Worm (Caenorhabditis elegans) whole organism, L1 larva: Measurements from ENCODE around the gene srd-32.

Experiments
- F16B12.6 ChIP-seq: fragments of 150-350 bp; optimal IDR thresholded peaks from 2 replicates; lab custom pipeline; 2014; ENCODE audit warnings: missing biosample characterization, missing genetic modification characterization
- ama-1 ChIP-seq: fragments of 150-350 bp; optimal IDR thresholded peaks from 2 replicates; lab custom pipeline; 2014
- blmp-1 ChIP-seq: fragments of 150-350 bp; optimal IDR thresholded peaks from 2 replicates; lab custom pipeline; 2014; ENCODE audit warnings: missing biosample characterization, missing genetic modification characterization
- ces-1 ChIP-seq: fragments of 150-350 bp; optimal IDR thresholded peaks from 2 replicates; lab custom pipeline; 2014; ENCODE audit warnings: missing biosample characterization, missing genetic modification reagents, missing genetic modification characterization
- dpl-1 ChIP-seq, 3 experiments: fragments of 150-350 bp in 2 of 3; sonication (generic microtip) in 1 of 3; optimal IDR thresholded peaks; 2 replicates each; lab custom pipeline; 2014 to 2017; ENCODE audit warnings: missing biosample characterization in 3 of 3, missing genetic modification characterization in 3 of 3, missing genetic modification reagents in 3 of 3
- dsc-1 ChIP-seq: sonication (generic microtip); optimal IDR thresholded peaks from 2 replicates; lab custom pipeline; 2016; ENCODE audit warnings: mild to moderate bottlenecking, missing genetic modification characterization, missing compliant biosample characterization
- efl-1 ChIP-seq, 4 experiments: fragments of 150-350 bp; optimal IDR thresholded peaks in 3 of 4; peaks in 1 of 4; 1 replicate in 1 of 4; 2 replicates in 3 of 4; lab custom pipeline; 2014; ENCODE audit warnings: missing biosample characterization in 2 of 4, missing genetic modification characterization in 2 of 4, missing genetic modification reagents in 2 of 4
- elt-3 ChIP-seq, 6 experiments: fragments of 150-350 bp in 1 of 6; sonication (generic microtip); optimal IDR thresholded peaks; 2 replicates each; lab custom pipeline; 2017 to 2018; ENCODE audit warnings: missing biosample characterization in 6 of 6, missing genetic modification characterization in 6 of 6, inconsistent platforms in 1 of 6
- fkh-4 ChIP-seq: sonication (generic microtip); optimal IDR thresholded peaks from 2 replicates; lab custom pipeline; 2016; ENCODE audit warnings: missing compliant biosample characterization, missing genetic modification characterization, borderline replicate concordance
- grh-1 ChIP-seq: fragments of 200-800 bp; sonication (Bioruptor generic); IDR thresholded peaks from 2 replicates; pipeline ENCODE4 v1.3.6; 2022; ENCODE audit warnings: missing genetic modification reagents, missing genetic modification characterization, missing compliant biosample characterization
- hlh-4 ChIP-seq: sonication (generic microtip); optimal IDR thresholded peaks from 2 replicates; lab custom pipeline; 2016; ENCODE audit warnings: mild to moderate bottlenecking, missing genetic modification characterization, missing compliant biosample characterization
- hpl-2 ChIP-seq: fragments of 150-350 bp; optimal IDR thresholded peaks from 2 replicates; lab custom pipeline; 2014; ENCODE audit warnings: missing biosample characterization, missing genetic modification reagents, missing genetic modification characterization
- irx-1 ChIP-seq: sonication (generic microtip); optimal IDR thresholded peaks from 2 replicates; lab custom pipeline; 2016; ENCODE audit warnings: missing genetic modification characterization, missing compliant biosample characterization
- lin-13 ChIP-seq: fragments of 150-350 bp; optimal IDR thresholded peaks from 2 replicates; lab custom pipeline; 2014; ENCODE audit warnings: missing biosample characterization, missing genetic modification reagents, missing genetic modification characterization
- lin-14 ChIP-seq: fragments of 200-800 bp; sonication (Bioruptor generic); optimal IDR thresholded peaks from 2 replicates; lab custom pipeline; 2018; ENCODE audit warnings: mild to moderate bottlenecking, missing genetic modification characterization, moderate library complexity, missing compliant biosample characterization
- lin-35 ChIP-seq, 2 experiments: fragments of 150-350 bp; optimal IDR thresholded peaks; 2 replicates each; lab custom pipeline; 2014; ENCODE audit warnings: missing biosample characterization in 2 of 2, missing genetic modification characterization in 2 of 2, missing genetic modification reagents in 2 of 2
- lir-3 ChIP-seq: sonication (generic microtip); optimal IDR thresholded peaks from 2 replicates; lab custom pipeline; 2016; ENCODE audit warnings: mild to moderate bottlenecking, missing genetic modification characterization, moderate library complexity, missing compliant biosample characterization; ENCODE audit not compliant: poor library complexity
- lsy-2 ChIP-seq, 2 experiments: fragments of 150-350 bp; optimal IDR thresholded peaks; 2 replicates each; lab custom pipeline; 2014; ENCODE audit warnings: missing biosample characterization in 2 of 2, missing genetic modification characterization in 2 of 2
- mab-9 ChIP-seq: fragments of 200-800 bp; sonication (Bioruptor generic); IDR thresholded peaks from 2 replicates; pipeline ENCODE4 v1.3.6; 2022; ENCODE audit warnings: missing genetic modification reagents, missing genetic modification characterization, missing compliant biosample characterization
- mdl-1 ChIP-seq, 2 experiments: fragments of 150-350 bp; optimal IDR thresholded peaks; 2 replicates each; lab custom pipeline; 2014 to 2017; ENCODE audit warnings: missing biosample characterization in 2 of 2, missing genetic modification characterization in 2 of 2, inconsistent platforms in 1 of 2
- mep-1 ChIP-seq: fragments of 150-350 bp; optimal IDR thresholded peaks from 2 replicates; lab custom pipeline; 2014; ENCODE audit warnings: missing biosample characterization, missing genetic modification characterization
- nhr-12 ChIP-seq: sonication (generic microtip); optimal IDR thresholded peaks from 2 replicates; lab custom pipeline; 2017; ENCODE audit warnings: missing biosample characterization, missing genetic modification characterization
- nhr-19 ChIP-seq: fragments of 200-800 bp; sonication (Bioruptor generic); conservative IDR thresholded peaks from 2 replicates; pipeline ENCODE4 v1.3.6; 2022; ENCODE audit warnings: missing genetic modification characterization, missing compliant biosample characterization
- nhr-20 ChIP-seq: sonication (generic microtip); optimal IDR thresholded peaks from 2 replicates; lab custom pipeline; 2016; ENCODE audit warnings: mild to moderate bottlenecking, missing genetic modification characterization, missing compliant biosample characterization
- nhr-47 ChIP-seq: sonication (generic microtip); optimal IDR thresholded peaks from 2 replicates; lab custom pipeline; 2016; ENCODE audit warnings: mild to moderate bottlenecking, missing genetic modification characterization, moderate library complexity, missing compliant biosample characterization
- nhr-71 ChIP-seq: sonication (generic microtip); optimal IDR thresholded peaks from 2 replicates; lab custom pipeline; 2016; ENCODE audit warnings: mild to moderate bottlenecking, missing genetic modification characterization, moderate library complexity, missing compliant biosample characterization
- nhr-85 ChIP-seq: sonication (generic microtip); peaks from one replicate; lab custom pipeline; 2016; ENCODE audit warnings: missing genetic modification characterization, inconsistent platforms, missing compliant biosample characterization
- pag-3 ChIP-seq: sonication (generic microtip); optimal IDR thresholded peaks from 2 replicates; lab custom pipeline; 2017; ENCODE audit warnings: missing genetic modification characterization, mild to moderate bottlenecking, missing compliant biosample characterization, antibody characterized with exemption, borderline replicate concordance; ENCODE audit not compliant: insufficient read depth
- rnt-1 ChIP-seq: sonication (generic microtip); optimal IDR thresholded peaks from 2 replicates; lab custom pipeline; 2016; ENCODE audit warnings: mild to moderate bottlenecking, missing genetic modification characterization, moderate library complexity, missing compliant biosample characterization
- skn-1 ChIP-seq: fragments of 150-350 bp; optimal IDR thresholded peaks from 2 replicates; lab custom pipeline; 2014; ENCODE audit warnings: missing biosample characterization, missing genetic modification characterization
- snpc-4 ChIP-seq: fragments of 150-350 bp; optimal IDR thresholded peaks from 2 replicates; lab custom pipeline; 2014; ENCODE audit warnings: missing biosample characterization, missing genetic modification characterization
- snu-23 ChIP-seq: sonication (generic microtip); optimal IDR thresholded peaks from 2 replicates; lab custom pipeline; 2016; ENCODE audit warnings: missing genetic modification characterization, missing compliant biosample characterization
- sptf-1 ChIP-seq: fragments of 150-350 bp; optimal IDR thresholded peaks from 2 replicates; lab custom pipeline; 2014; ENCODE audit warnings: missing biosample characterization, missing genetic modification characterization
- tbx-2 ChIP-seq: sonication (generic microtip); optimal IDR thresholded peaks from 2 replicates; lab custom pipeline; 2016; ENCODE audit warnings: missing genetic modification characterization, missing compliant biosample characterization
- tlp-1 ChIP-seq: fragments of 150-350 bp; optimal IDR thresholded peaks from 2 replicates; lab custom pipeline; 2014; ENCODE audit warnings: missing biosample characterization, missing genetic modification characterization
- unc-30 ChIP-seq: sonication (generic microtip); optimal IDR thresholded peaks from 2 replicates; lab custom pipeline; 2017; ENCODE audit warnings: missing biosample characterization, missing genetic modification characterization

Gene srd-32

DNA sequence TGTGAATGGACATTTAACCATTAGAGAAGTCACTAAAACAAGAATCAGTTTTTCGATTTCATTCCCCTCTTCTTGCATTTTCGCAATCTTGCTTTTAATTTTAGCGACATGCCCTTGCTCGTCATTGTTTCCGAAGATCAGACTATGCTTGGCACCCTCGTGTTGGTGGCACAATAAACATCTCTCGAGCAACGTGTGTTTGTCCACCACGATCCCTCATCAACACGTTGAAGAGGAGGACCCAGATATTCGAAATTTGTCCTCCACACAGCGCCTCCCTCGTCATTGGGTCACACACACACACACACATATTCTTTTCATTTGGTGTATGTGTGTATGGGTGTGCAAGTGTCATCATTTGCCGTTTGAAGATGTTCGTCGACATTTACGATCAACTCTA is at the start of gene srd-32:
Gene srd-32 (plus strand): TSS at position 301 of the 400 bp plus-strand sequence.
- peak; percentile 68 for TF ChIP-seq dsc-1 (tag; lab: Kevin White, UChicago)
- no peak for TF ChIP-seq nhr-85 (tag; lab: Kevin White, UChicago)

- no peak for TF ChIP-seq snpc-4
- no peak for TF ChIP-seq fkh-4 (tag; lab: Kevin White, UChicago)
- TF ChIP-seq pag-3 (tag; lab: Kevin White, UChicago), result no peak
- no peak for TF ChIP-seq hpl-2 (GFP tag; lab: Kevin White, UChicago)
- no peak for TF ChIP-seq tlp-1 (tag; lab: Kevin White, UChicago)
- no peak for TF ChIP-seq grh-1 (GFP tag; lab: Robert Waterston, UW)
- TF ChIP-seq F16B12.6 (tag; lab: Kevin White, UChicago), result no peak
- TF ChIP-seq nhr-12, result no peak
- TF ChIP-seq unc-30 (tag; lab: Kevin White, UChicago), result no peak
- TF ChIP-seq efl-1 (optimal IDR thresholded peaks at IDR 0.05; lab: Kevin White, UChicago), result no peak
- TF ChIP-seq efl-1 (GFP tag; optimal IDR thresholded peaks at IDR 0.05 in 1 of 2; lab: Kevin White, UChicago), result no peak
- TF ChIP-seq ama-1 (lab: Kevin White, UChicago), result no peak
- TF ChIP-seq dpl-1 (GFP tag; optimal IDR thresholded peaks at IDR 0.05; lab: Kevin White, UChicago), result no peak
Observed at ce11 chrV:4818563-4818962, 46.9 kb upstream of the srd-32 start, which contains the start of gene ccep-97. Gene ccep-97 (minus strand): TSS chrV:4818663.

DNA sequence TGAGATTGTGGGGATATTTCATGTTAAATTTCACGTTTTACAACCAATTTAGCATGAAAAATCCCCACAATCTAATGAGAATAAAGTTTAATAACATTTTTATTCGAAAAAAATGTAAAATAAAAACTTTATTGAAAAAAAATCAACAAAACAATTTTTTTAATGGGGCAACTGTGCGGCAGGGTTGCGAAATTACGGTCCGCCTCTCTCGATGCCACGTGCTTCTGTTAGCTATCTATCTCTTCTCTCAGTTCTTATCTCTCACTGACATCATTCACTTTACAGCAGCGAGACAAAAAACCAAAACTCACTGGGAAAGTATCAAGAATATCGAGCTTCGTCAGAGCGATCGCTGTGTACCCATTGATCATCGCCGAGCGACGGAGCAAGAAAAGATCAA is 44.9 kb upstream of the srd-32 start:
- TF ChIP-seq hpl-2 (GFP tag; lab: Kevin White, UChicago) (peak; percentile 2), skn-1 (tag; lab: Kevin White, UChicago) (peak; percentile 39), dpl-1 (GFP tag; optimal IDR thresholded peaks at IDR 0.05; lab: Kevin White, UChicago) (peak in 1 of 3 experiments; percentile 21), blmp-1 (tag; lab: Kevin White, UChicago) (no peak), elt-3 (tag; optimal IDR thresholded peaks at IDR 0.05; lab: Kevin White, UChicago) (peak in 1 of 6 experiments; percentile 23), nhr-71 (tag; lab: Kevin White, UChicago) (peak; percentile 65), irx-1 (tag; lab: Kevin White, UChicago) (no peak), mdl-1 (tag; optimal IDR thresholded peaks at IDR 0.05; lab: Kevin White, UChicago) (peak in 1 of 2 experiments; percentile 72), snu-23 (GFP tag; lab: Kevin White, UChicago) (peak; percentile 26), lin-35 (GFP tag; optimal IDR thresholded peaks at IDR 0.05; lab: Kevin White, UChicago) (peak in 1 of 2 experiments; percentile 18), nhr-19 (peak; percentile 31), lsy-2 (tag; optimal IDR thresholded peaks at IDR 0.05; lab: Kevin White, UChicago) (peak in 1 of 2 experiments; percentile 35), lin-13 (GFP tag; lab: Kevin White, UChicago) (no peak), nhr-20 (tag; lab: Kevin White, UChicago) (peak; percentile 22), tbx-2 (tag; lab: Kevin White, UChicago) (peak; percentile 32), hlh-4 (tag; lab: Kevin White, UChicago) (no peak)

ce11 chrV:4823323-4823682 is 42.2 kb upstream of the srd-32 start, which contains the start of gene adss-1:
Gene adss-1 (minus strand): TSS chrV:4823423.
- TF ChIP-seq lir-3, result no peak
- no peak for TF ChIP-seq skn-1 (tag; lab: Kevin White, UChicago)
- no peak for TF ChIP-seq lsy-2 (tag; optimal IDR thresholded peaks at IDR 0.05; lab: Kevin White, UChicago)
- TF ChIP-seq nhr-47 (tag; lab: Kevin White, UChicago), result no peak
- TF ChIP-seq ces-1 (GFP tag; lab: Kevin White, UChicago), result no peak
- TF ChIP-seq rnt-1, result no peak
- no peak for TF ChIP-seq sptf-1 (tag; lab: Kevin White, UChicago)
- TF ChIP-seq mep-1 (tag; lab: Kevin White, UChicago), result no peak
- TF ChIP-seq mab-9 (GFP tag; lab: Robert Waterston, UW), result no peak
- TF ChIP-seq fkh-4 (tag; lab: Kevin White, UChicago), result no peak
- TF ChIP-seq lin-14 (GFP tag; lab: Kevin White, UChicago), result no peak
- no peak for TF ChIP-seq ama-1 (lab: Kevin White, UChicago)
- TF ChIP-seq, all 84 proteins: peak for 0
